Fruit fly (Drosophila melanogaster) whole organism, adult: ENCODE results near the gene twin.

Source experiments
- CG11617 ChIP-seq: fragments of 200-800 bp; sonication (Bioruptor generic); optimal IDR thresholded peaks from 2 replicates; lab custom pipeline; 2017; ENCODE audit warnings: mild to moderate bottlenecking, missing biosample characterization, missing genetic modification reagents, missing genetic modification characterization
- CG14711 ChIP-seq: fragments of 200-800 bp; sonication (Bioruptor generic); optimal IDR thresholded peaks from 2 replicates; lab custom pipeline; 2018; ENCODE audit warnings: missing biosample characterization, mild to moderate bottlenecking, missing genetic modification characterization, moderate library complexity
- CG1620 ChIP-seq: fragments of 200-800 bp; sonication (Bioruptor generic); optimal IDR thresholded peaks from 2 replicates; lab custom pipeline; 2016; ENCODE audit warnings: missing biosample characterization, missing genetic modification characterization
- CG33017 ChIP-seq: fragments of 200-800 bp; sonication (Bioruptor generic); optimal IDR thresholded peaks from 2 replicates; lab custom pipeline; 2018; ENCODE audit warnings: missing biosample characterization, mild to moderate bottlenecking, missing genetic modification characterization, moderate library complexity
- CG7101 ChIP-seq: fragments of 200-800 bp; sonication (Bioruptor generic); optimal IDR thresholded peaks from 2 replicates; lab custom pipeline; 2018; ENCODE audit warnings: missing biosample characterization, mild to moderate bottlenecking, missing genetic modification characterization, moderate library complexity
- Hr96 ChIP-seq: fragments of 200-800 bp; sonication (Bioruptor generic); optimal IDR thresholded peaks from 2 replicates; lab custom pipeline; 2016; ENCODE audit warnings: missing biosample characterization, missing genetic modification characterization
- Mnt ChIP-seq: fragments of 200-800 bp; sonication (Bioruptor generic); optimal IDR thresholded peaks from 2 replicates; lab custom pipeline; 2016; ENCODE audit warnings: missing biosample characterization, mild to moderate bottlenecking, missing genetic modification characterization
- cic ChIP-seq: fragments of 200-800 bp; sonication (Bioruptor generic); optimal IDR thresholded peaks from 2 replicates; lab custom pipeline; 2017; ENCODE audit warnings: missing biosample characterization, mild to moderate bottlenecking, missing genetic modification characterization, moderate library complexity
- cnc ChIP-seq, 2 experiments: fragments of >200 bp; optimal IDR thresholded peaks; 2 replicates each; lab custom pipeline; 2017
- kay ChIP-seq: fragments of 200-800 bp; sonication (Bioruptor generic); peaks from one replicate; lab custom pipeline; 2016; ENCODE audit warnings: missing biosample characterization, missing genetic modification characterization, borderline replicate concordance
- ovo ChIP-seq: fragments of 200-800 bp; sonication (Bioruptor generic); optimal IDR thresholded peaks from 2 replicates; lab custom pipeline; 2016; ENCODE audit warnings: missing biosample characterization, missing genetic modification characterization
- pad ChIP-seq: fragments of 200-800 bp; sonication (Bioruptor generic); optimal IDR thresholded peaks from 3 replicates; lab custom pipeline; 2017; ENCODE audit warnings: missing biosample characterization, missing genetic modification characterization, mild to moderate bottlenecking, moderate library complexity, missing genetic modification reagents
- tj ChIP-seq: fragments of 200-800 bp; sonication (Bioruptor generic); optimal IDR thresholded peaks from 3 replicates; lab custom pipeline; 2017; ENCODE audit warnings: missing biosample characterization, mild to moderate bottlenecking, missing genetic modification characterization, moderate library complexity
- toe ChIP-seq: fragments of 200-800 bp; sonication (Bioruptor generic); optimal IDR thresholded peaks from 2 replicates; lab custom pipeline; 2016; ENCODE audit warnings: missing biosample characterization, missing genetic modification characterization

DNA sequence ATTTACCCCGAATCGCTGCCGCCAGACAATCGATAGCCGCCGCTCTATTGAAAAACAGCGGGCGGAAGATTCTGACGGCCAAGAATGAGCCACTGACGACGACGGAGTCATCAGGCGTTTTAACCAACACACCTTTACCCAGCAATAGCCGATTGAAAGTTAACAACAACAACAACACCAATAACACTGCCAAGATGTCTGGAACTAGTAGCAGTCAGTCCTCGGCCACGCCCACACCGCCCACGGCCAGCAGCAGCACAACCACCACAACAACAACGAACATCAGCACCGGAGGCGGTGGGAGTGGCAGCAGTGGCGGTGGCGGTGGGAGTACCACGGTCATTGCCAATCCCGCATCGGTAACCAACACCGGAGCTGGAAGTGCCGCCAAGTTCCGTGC lies 10.1 kb upstream of the twin start:
- TF ChIP-seq cic (GFP tag; lab: Kevin White, UChicago) (no peak), CG14711 (tag; lab: Kevin White, UChicago) (no peak), Hr96 (GFP tag; lab: Kevin White, UChicago) (no peak), CG1620 (GFP tag; lab: Kevin White, UChicago) (no peak), ovo (no peak), Mnt (no peak), CG11617 (GFP tag; lab: Kevin White, UChicago) (no peak), pad (GFP tag; lab: Kevin White, UChicago) (no peak), toe (GFP tag; lab: Kevin White, UChicago) (no peak), kay (GFP tag; lab: Kevin White, UChicago) (no peak), CG7101 (no peak), tj (GFP tag; lab: Kevin White, UChicago) (no peak), cnc (optimal IDR thresholded peaks at IDR 0.05; lab: Kevin White, UChicago) (no peak), CG33017 (tag; lab: Kevin White, UChicago) (no peak)
